Worm (Caenorhabditis elegans) whole organism, L4 larva: Measurements from ENCODE around the gene F45H10.2.

Source experiments
- T20F7.1 ChIP-seq: fragments of 200-800 bp; sonication (Bioruptor generic); optimal IDR thresholded peaks from 2 replicates; lab custom pipeline; 2018; ENCODE audit warnings: mild to moderate bottlenecking, missing genetic modification characterization, missing compliant biosample characterization
- T26A8.4 ChIP-seq: fragments of 200-800 bp; sonication (Bioruptor generic); IDR thresholded peaks from 2 replicates; pipeline ENCODE4 v1.3.6; 2022; ENCODE audit warnings: missing genetic modification characterization, missing compliant biosample characterization
- Y105C5A.15 ChIP-seq: fragments of 200-800 bp; sonication (Bioruptor generic); IDR thresholded peaks from 2 replicates; pipeline ENCODE4 v1.3.6; 2022; ENCODE audit warnings: missing genetic modification characterization, missing compliant biosample characterization
- Y48G9A.11 ChIP-seq: fragments of 200-800 bp; sonication (Bioruptor generic); IDR thresholded peaks from 2 replicates; pipeline ENCODE4 v1.3.6; 2022; ENCODE audit warnings: missing genetic modification reagents, missing genetic modification characterization, missing compliant biosample characterization
- Y5F2A.4 ChIP-seq: fragments of 200-800 bp; sonication (Bioruptor generic); optimal IDR thresholded peaks from 2 replicates; lab custom pipeline; 2018; ENCODE audit warnings: mild to moderate bottlenecking, missing genetic modification characterization, missing compliant biosample characterization
- ZK546.5 ChIP-seq, 2 experiments: sonication (generic microtip); optimal IDR thresholded peaks; 2 replicates each; lab custom pipeline; 2017; ENCODE audit warnings: missing biosample characterization in 2 of 2, missing genetic modification characterization in 2 of 2
- aha-1 ChIP-seq: fragments of 150-350 bp; peaks from one replicate; lab custom pipeline; 2014; ENCODE audit warnings: missing biosample characterization, missing genetic modification characterization
- ama-1 ChIP-seq: fragments of 150-350 bp; optimal IDR thresholded peaks from 2 replicates; lab custom pipeline; 2014; ENCODE audit warnings: inconsistent platforms, mixed read lengths
- attf-4 ChIP-seq: sonication (generic microtip); optimal IDR thresholded peaks from 3 replicates; lab custom pipeline; 2017; ENCODE audit warnings: missing biosample characterization, missing genetic modification characterization
- ceh-32 ChIP-seq: sonication (generic microtip); optimal IDR thresholded peaks from 2 replicates; lab custom pipeline; 2016; ENCODE audit warnings: mild to moderate bottlenecking, missing genetic modification characterization, missing compliant biosample characterization; ENCODE audit not compliant: poor library complexity
- daf-12 ChIP-seq: fragments of 150-350 bp; optimal IDR thresholded peaks from 2 replicates; lab custom pipeline; 2014; ENCODE audit warnings: missing biosample characterization, missing genetic modification reagents, missing genetic modification characterization
- daf-16 ChIP-seq, 3 experiments: sonication (generic microtip); optimal IDR thresholded peaks; 2 replicates each; lab custom pipeline; 2016 to 2017; ENCODE audit warnings: missing genetic modification characterization in 3 of 3, missing genetic modification reagents in 3 of 3, mild to moderate bottlenecking in 2 of 3, missing compliant biosample characterization in 2 of 3, missing biosample characterization in 1 of 3, moderate library complexity in 1 of 3
- daf-19 ChIP-seq: fragments of 200-800 bp; sonication (Bioruptor generic); conservative IDR thresholded peaks from 2 replicates; pipeline ENCODE4 v1.3.6; 2022; ENCODE audit warnings: missing genetic modification characterization, missing compliant biosample characterization
- dmd-6 ChIP-seq: fragments of 200-800 bp; sonication (Bioruptor generic); IDR thresholded peaks from 2 replicates; pipeline ENCODE4 v1.3.6; 2022; ENCODE audit warnings: missing genetic modification reagents, missing genetic modification characterization, missing compliant biosample characterization
- dmd-9 ChIP-seq: fragments of 200-800 bp; sonication (Bioruptor generic); IDR thresholded peaks from 2 replicates; pipeline ENCODE4 v1.3.6; 2022; ENCODE audit warnings: missing genetic modification reagents, missing genetic modification characterization, missing compliant biosample characterization
- fkh-10 ChIP-seq: fragments of 150-350 bp; optimal IDR thresholded peaks from 2 replicates; lab custom pipeline; 2014; ENCODE audit warnings: missing biosample characterization, missing genetic modification reagents, missing genetic modification characterization
- hif-1 ChIP-seq, 2 experiments: sonication (generic microtip); optimal IDR thresholded peaks; 2 replicates each; lab custom pipeline; 2016 to 2017; ENCODE audit warnings: missing compliant biosample characterization in 2 of 2, missing genetic modification characterization in 2 of 2, missing genetic modification reagents in 2 of 2, missing genotype in 2 of 2, mild to moderate bottlenecking in 1 of 2
- jun-1 ChIP-seq: fragments of 150-350 bp; optimal IDR thresholded peaks from 2 replicates; lab custom pipeline; 2014; ENCODE audit warnings: missing biosample characterization, missing genetic modification reagents, missing genetic modification characterization
- lin-1 ChIP-seq: fragments of 200-800 bp; sonication (Bioruptor generic); IDR thresholded peaks from 2 replicates; pipeline ENCODE4 v1.3.6; 2022; ENCODE audit warnings: missing genetic modification reagents, missing genetic modification characterization, missing compliant biosample characterization
- lin-13 ChIP-seq: fragments of 150-350 bp; optimal IDR thresholded peaks from 2 replicates; lab custom pipeline; 2014; ENCODE audit warnings: missing biosample characterization, missing genetic modification reagents, missing genetic modification characterization
- lin-15B ChIP-seq: fragments of 150-350 bp; sonication (generic microtip); optimal IDR thresholded peaks from 3 replicates; lab custom pipeline; 2014; ENCODE audit warnings: missing biosample characterization, missing genetic modification characterization
- lsy-2 ChIP-seq, 2 experiments: fragments of 150-350 bp in 1 of 2; sonication (generic microtip) in 1 of 2; optimal IDR thresholded peaks; 2 replicates each; lab custom pipeline; 2014 to 2017; ENCODE audit warnings: missing biosample characterization in 2 of 2, missing genetic modification characterization in 2 of 2
- madf-5 ChIP-seq, 2 experiments: fragments of 200-800 bp; sonication (Bioruptor generic); IDR thresholded peaks; 2 replicates each; pipeline ENCODE4 v1.3.6; 2022; ENCODE audit warnings: missing compliant biosample characterization in 2 of 2, missing genetic modification characterization in 2 of 2
- mdl-1 ChIP-seq, 2 experiments: fragments of 150-350 bp in 1 of 2; sonication (generic microtip) in 1 of 2; optimal IDR thresholded peaks; 2 replicates each; lab custom pipeline; 2014 to 2017; ENCODE audit warnings: missing biosample characterization in 2 of 2, missing genetic modification characterization in 2 of 2
- mdt-29 ChIP-seq: fragments of 200-800 bp; sonication (Bioruptor generic); IDR thresholded peaks from 2 replicates; pipeline ENCODE4 v1.3.6; 2022; ENCODE audit warnings: missing genetic modification reagents, missing genetic modification characterization, missing compliant biosample characterization
- mep-1 ChIP-seq: fragments of 150-350 bp; sonication (generic microtip); optimal IDR thresholded peaks from 3 replicates; lab custom pipeline; 2014; ENCODE audit warnings: missing biosample characterization, missing genetic modification characterization
- mxl-2 ChIP-seq: fragments of 200-800 bp; sonication (Bioruptor generic); conservative IDR thresholded peaks from 2 replicates; pipeline ENCODE4 v1.3.6; 2022; ENCODE audit warnings: missing genetic modification reagents, missing genetic modification characterization, missing compliant biosample characterization
- mxl-3 ChIP-seq: fragments of 200-800 bp; sonication (Bioruptor generic); optimal IDR thresholded peaks from 2 replicates; lab custom pipeline; 2018; ENCODE audit warnings: mild to moderate bottlenecking, missing genetic modification characterization, missing compliant biosample characterization
- nhr-11 ChIP-seq: fragments of 150-350 bp; optimal IDR thresholded peaks from 2 replicates; lab custom pipeline; 2014; ENCODE audit warnings: missing biosample characterization, missing genetic modification characterization
- nhr-111 ChIP-seq: fragments of 200-800 bp; sonication (Bioruptor generic); optimal IDR thresholded peaks from 2 replicates; lab custom pipeline; 2018; ENCODE audit warnings: mild to moderate bottlenecking, missing genetic modification characterization, missing compliant biosample characterization
- nhr-41 ChIP-seq: fragments of 200-800 bp; sonication (Bioruptor generic); IDR thresholded peaks from 2 replicates; pipeline ENCODE4 v1.3.6; 2022; ENCODE audit warnings: missing genetic modification reagents, missing genetic modification characterization, missing compliant biosample characterization
- nhr-42 ChIP-seq: fragments of 200-800 bp; sonication (Bioruptor generic); IDR thresholded peaks from 2 replicates; pipeline ENCODE4 v1.3.6; 2022; ENCODE audit warnings: missing genetic modification characterization, missing compliant biosample characterization
- nhr-48 ChIP-seq: sonication (generic microtip); optimal IDR thresholded peaks from 2 replicates; lab custom pipeline; 2016; ENCODE audit warnings: mild to moderate bottlenecking, missing genetic modification characterization, missing compliant biosample characterization
- nhr-6 ChIP-seq: fragments of 150-350 bp; optimal IDR thresholded peaks from 2 replicates; lab custom pipeline; 2014; ENCODE audit warnings: missing biosample characterization, missing genetic modification characterization
- nhr-77 ChIP-seq: fragments of 150-350 bp; optimal IDR thresholded peaks from 2 replicates; lab custom pipeline; 2014; ENCODE audit warnings: missing biosample characterization, missing genetic modification characterization
- pqm-1 ChIP-seq: sonication (generic microtip); optimal IDR thresholded peaks from 2 replicates; lab custom pipeline; 2017; ENCODE audit warnings: missing biosample characterization, missing genetic modification characterization
- rbr-2 ChIP-seq: sonication (generic microtip); optimal IDR thresholded peaks from 2 replicates; lab custom pipeline; 2016; ENCODE audit warnings: missing genotype, missing genetic modification characterization, missing compliant biosample characterization
- saeg-2 ChIP-seq: fragments of 200-800 bp; sonication (Bioruptor generic); IDR thresholded peaks from 2 replicates; pipeline ENCODE4 v1.3.6; 2022; ENCODE audit warnings: missing genetic modification reagents, missing genetic modification characterization, missing compliant biosample characterization
- sdz-12 ChIP-seq: fragments of 200-800 bp; sonication (Bioruptor generic); optimal IDR thresholded peaks from 2 replicates; lab custom pipeline; 2018; ENCODE audit warnings: mild to moderate bottlenecking, missing genetic modification characterization, missing compliant biosample characterization
- snpc-1.2 ChIP-seq: fragments of 200-800 bp; sonication (Bioruptor generic); IDR thresholded peaks from 2 replicates; pipeline ENCODE4 v1.3.6; 2022; ENCODE audit warnings: missing genetic modification reagents, missing genetic modification characterization, missing compliant biosample characterization
- snpc-4 ChIP-seq: fragments of 150-350 bp; optimal IDR thresholded peaks from 2 replicates; lab custom pipeline; 2014; ENCODE audit warnings: missing biosample characterization, missing genetic modification characterization
- tra-1 ChIP-seq: fragments of 200-800 bp; sonication (Bioruptor generic); IDR thresholded peaks from 2 replicates; pipeline ENCODE4 v1.3.6; 2022; ENCODE audit warnings: missing genetic modification reagents, missing genetic modification characterization, missing compliant biosample characterization
- unc-62 ChIP-seq, 3 experiments: fragments of 150-350 bp in 1 of 3; sonication (generic microtip); optimal IDR thresholded peaks in 2 of 3; peaks in 1 of 3; 1 replicate in 1 of 3; 2 replicates in 2 of 3; lab custom pipeline; 2014 to 2017; ENCODE audit warnings: missing biosample characterization in 3 of 3, missing genetic modification characterization in 3 of 3, missing genetic modification reagents in 3 of 3, missing genotype in 1 of 3
- zag-1 ChIP-seq: fragments of 150-350 bp; optimal IDR thresholded peaks from 2 replicates; lab custom pipeline; 2014; ENCODE audit warnings: missing biosample characterization, missing genetic modification characterization
- zip-11 ChIP-seq: fragments of 200-800 bp; sonication (Bioruptor generic); IDR thresholded peaks from 2 replicates; pipeline ENCODE4 v1.3.6; 2022; ENCODE audit warnings: missing genetic modification characterization, missing compliant biosample characterization
- zip-2 ChIP-seq: fragments of 150-350 bp; optimal IDR thresholded peaks from 2 replicates; lab custom pipeline; 2014; ENCODE audit warnings: missing biosample characterization, missing genetic modification characterization
- ztf-7 ChIP-seq: fragments of 150-350 bp; optimal IDR thresholded peaks from 2 replicates; lab custom pipeline; 2014; ENCODE audit warnings: missing biosample characterization, missing genetic modification characterization

The F45H10.2 gene

ce11 chrII:13472101-13472500 is 20.7 kb downstream of the F45H10.2 start, which contains the start of gene E01G4.5:
E01G4.5 (plus strand) TSS chrII:13472401.
- no peak for TF ChIP-seq daf-12 (tag; lab: Kevin White, UChicago)
- no peak for TF ChIP-seq rbr-2 (tag; lab: Kevin White, UChicago)
- TF ChIP-seq ztf-7 = no peak
- no peak for TF ChIP-seq mdt-29 (GFP tag; lab: Robert Waterston, UW)
- TF ChIP-seq zip-11 = no peak
- TF ChIP-seq aha-1 (tag; lab: Kevin White, UChicago) = no peak
- no peak for TF ChIP-seq tra-1 (GFP tag; lab: Robert Waterston, UW)
- no peak for TF ChIP-seq nhr-41 (GFP tag; lab: Robert Waterston, UW)
- TF ChIP-seq daf-19 (GFP tag; lab: Robert Waterston, UW) = no peak
- TF ChIP-seq attf-4 (tag; lab: Kevin White, UChicago) = no peak
- no peak for TF ChIP-seq dmd-9 (GFP tag; lab: Robert Waterston, UW)
- TF ChIP-seq nhr-42 (GFP tag; lab: Robert Waterston, UW) = no peak
- no peak for TF ChIP-seq sdz-12 (GFP tag; lab: Kevin White, UChicago)
- no peak for TF ChIP-seq jun-1 (tag; lab: Kevin White, UChicago)

ce11 chrII:13470655-13471054 is 22.2 kb downstream of the F45H10.2 start:
- TF ChIP-seq daf-16 (GFP tag; optimal IDR thresholded peaks at IDR 0.05; lab: Kevin White, UChicago) (peak in 1 of 2 experiments; percentile 86), daf-16 (tag; optimal IDR thresholded peaks at IDR 0.05; lab: Kevin White, UChicago) (peak; percentile 85), Y48G9A.11 (no peak), nhr-6 (tag; lab: Kevin White, UChicago) (no peak), nhr-48 (tag; lab: Kevin White, UChicago) (peak; percentile 75), snpc-1.2 (GFP tag; lab: Robert Waterston, UW) (no peak), dmd-6 (GFP tag; lab: Robert Waterston, UW) (no peak), sdz-12 (GFP tag; lab: Kevin White, UChicago) (no peak), fkh-10 (GFP tag; lab: Kevin White, UChicago) (no peak), mxl-3 (GFP tag; lab: Kevin White, UChicago) (no peak)
- TF ChIP-seq, all 104 proteins: peak for 2

ce11 chrII:13469043-13469652 is 23.7 kb downstream of the F45H10.2 start, which contains the start of gene E01G4.3:
E01G4.3 (minus strand) TSS chrII:13469602.
- peak; percentile 72 to 86 for TF ChIP-seq mdl-1 (tag; optimal IDR thresholded peaks at IDR 0.05; lab: Kevin White, UChicago)
- TF ChIP-seq mep-1 (tag; lab: Kevin White, UChicago) = peak; percentile 76
- peak; percentile 86 for TF ChIP-seq tra-1 (GFP tag; lab: Robert Waterston, UW)
- TF ChIP-seq zag-1 = no peak
- peak; percentile 79 for TF ChIP-seq nhr-77
- no peak for TF ChIP-seq ceh-32 (tag; lab: Kevin White, UChicago)
- TF ChIP-seq hif-1 (tag; optimal IDR thresholded peaks at IDR 0.05; lab: Kevin White, UChicago) = peak in 1 of 2 experiments; percentile 91
- no peak for TF ChIP-seq madf-5 (GFP tag; IDR thresholded peaks at IDR 0.05; lab: Robert Waterston, UW)
- TF ChIP-seq T26A8.4 (GFP tag; lab: Robert Waterston, UW) = peak; percentile 51; the same call in 1 of the 2 replicates
- peak; percentile 100 for TF ChIP-seq mxl-2 (GFP tag; lab: Robert Waterston, UW)
- peak; percentile 73; the same call in 1 of the 2 replicates for TF ChIP-seq lin-1
- TF ChIP-seq zip-11 = no peak
- no peak for TF ChIP-seq ama-1 (lab: Kevin White, UChicago)
- no peak for TF ChIP-seq lin-13 (GFP tag; lab: Kevin White, UChicago)
- TF ChIP-seq snpc-4 (tag; lab: Kevin White, UChicago) = no peak
- no peak for TF ChIP-seq Y105C5A.15 (GFP tag; lab: Robert Waterston, UW)
- no peak for TF ChIP-seq ZK546.5 (tag; optimal IDR thresholded peaks at IDR 0.05; lab: Kevin White, UChicago)
- peak; percentile 68; the same call in 1 of the 2 replicates for TF ChIP-seq saeg-2 (GFP tag; lab: Robert Waterston, UW)
- no peak for TF ChIP-seq Y5F2A.4 (GFP tag; lab: Kevin White, UChicago)
- TF ChIP-seq lin-15B (tag; lab: Kevin White, UChicago) = no peak
- TF ChIP-seq lsy-2 (tag; optimal IDR thresholded peaks at IDR 0.05; lab: Kevin White, UChicago) = peak; percentile 14 to 34
- no peak for TF ChIP-seq zip-2 (tag; lab: Kevin White, UChicago)
- peak; percentile 53 for TF ChIP-seq T20F7.1 (GFP tag; lab: Kevin White, UChicago)
- no peak for TF ChIP-seq nhr-111 (GFP tag; lab: Kevin White, UChicago)
- TF ChIP-seq unc-62 (GFP tag; optimal IDR thresholded peaks at IDR 0.05 in 1 of 2; lab: Kevin White, UChicago) = peak in 1 of 2 experiments; percentile 97
- no peak for TF ChIP-seq unc-62 (tag; optimal IDR thresholded peaks at IDR 0.05; lab: Kevin White, UChicago)
- peak; percentile 76 for TF ChIP-seq ztf-7
- TF ChIP-seq pqm-1 = peak; percentile 38
- peak; percentile 94 for TF ChIP-seq nhr-11 (tag; lab: Kevin White, UChicago)
